Worm (Caenorhabditis elegans): ENCODE measurements around the gene C06A6.2.

- no peak for TF ChIP-seq ceh-9 (tag; optimal IDR thresholded peaks at IDR 0.05)
- TF ChIP-seq ceh-82 (tag; optimal IDR thresholded peaks at IDR 0.05) = no peak
- no peak for TF ChIP-seq nfya-1 (tag; optimal IDR thresholded peaks at IDR 0.05; ENCODE audit: insufficient read depth)
- no peak for TF ChIP-seq mdl-1 (tag; optimal IDR thresholded peaks at IDR 0.05)
- TF ChIP-seq egl-27 (tag; optimal IDR thresholded peaks at IDR 0.05) = no peak
- no peak for TF ChIP-seq ama-1 (optimal IDR thresholded peaks at IDR 0.05)
- no peak for TF ChIP-seq unc-39 (tag; optimal IDR thresholded peaks at IDR 0.05)
- TF ChIP-seq nhr-25 (tag; optimal IDR thresholded peaks at IDR 0.05) = no peak
- TF ChIP-seq elt-1 (tag; optimal IDR thresholded peaks at IDR 0.05) = no peak
- TF ChIP-seq nhr-12 (tag; optimal IDR thresholded peaks at IDR 0.05) = no peak
Measured at ce11 chrIV:7822524-7822923, 23.9 kb upstream of the C06A6.2 start, which contains the start of gene T14A8.2.
